Fruit fly (Drosophila melanogaster): Measurements from ENCODE around the gene Tak1.

Gene Tak1

DNA sequence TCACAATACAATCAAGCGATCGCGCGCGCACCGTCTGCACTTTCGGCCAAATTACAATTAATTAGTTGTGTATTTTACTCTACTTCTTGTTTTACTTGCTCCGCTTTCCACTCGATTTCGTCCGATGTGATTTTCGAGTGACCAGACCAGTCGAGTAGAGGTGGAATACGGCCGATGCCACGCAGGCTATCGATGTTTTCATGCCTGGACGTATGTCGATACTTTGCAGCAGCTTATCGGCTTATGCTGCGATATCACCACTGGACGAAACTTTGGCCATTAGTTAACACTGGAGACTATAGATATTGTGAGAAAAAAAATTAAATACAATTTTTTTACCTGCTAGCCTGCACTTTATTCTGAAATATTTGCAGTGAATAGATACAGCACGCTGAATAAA, 14.2 kb downstream of the Tak1 start, which contains the start of gene RhoGAP19D (continued):
- TF ChIP-seq Usf (GFP tag; optimal IDR thresholded peaks at IDR 0.05), result no peak
- TF ChIP-seq ttk (GFP tag; IDR thresholded peaks at IDR 0.05), result no peak
- peak; percentile 25 for TF ChIP-seq wek (GFP tag; optimal IDR thresholded peaks at IDR 0.05)
- peak; percentile 62 for TF ChIP-seq CG12155 (GFP tag; optimal IDR thresholded peaks at IDR 0.05)
- peak; percentile 82 for TF ChIP-seq row (GFP tag; IDR thresholded peaks at IDR 0.05)
- peak; percentile 6 for TF ChIP-seq CG12071 (GFP tag; optimal IDR thresholded peaks at IDR 0.05)
- peak; percentile 61 for TF ChIP-seq CG18599 (GFP tag; optimal IDR thresholded peaks at IDR 0.05)
- TF ChIP-seq CG12219 (GFP tag; optimal IDR thresholded peaks at IDR 0.05), result no peak
- TF ChIP-seq dan (GFP tag; IDR thresholded peaks at IDR 0.05), result no peak
- peak; percentile 0 for TF ChIP-seq gem (tag; optimal IDR thresholded peaks at IDR 0.05)
- TF ChIP-seq CG42726 (GFP tag; IDR thresholded peaks at IDR 0.05; ENCODE audit: partially characterized antibody), result peak; percentile 98
- no peak for TF ChIP-seq Mrtf (GFP tag; IDR thresholded peaks at IDR 0.05)
- no peak for TF ChIP-seq CG9727 (GFP tag; optimal IDR thresholded peaks at IDR 0.05)
- TF ChIP-seq CG31224 (GFP tag; IDR thresholded peaks at IDR 0.05), result 0 out of 2 replicates have a peak, but pooled peaks have one; percentile 21
- TF ChIP-seq Rfx (GFP tag; IDR thresholded peaks at IDR 0.05), result peak; percentile 87
- TF ChIP-seq odd (GFP tag; optimal IDR thresholded peaks at IDR 0.05), result no peak
- TF ChIP-seq otp (GFP tag; IDR thresholded peaks at IDR 0.05), result 0 out of 3 replicates have a peak, but pooled peaks have one; percentile 35
- peak; percentile 63 for TF ChIP-seq CG13624 (GFP tag; optimal IDR thresholded peaks at IDR 0.05)
- peak; percentile 44 for TF ChIP-seq CG7987 (GFP tag; optimal IDR thresholded peaks at IDR 0.05)
- TF ChIP-seq sna (GFP tag; IDR thresholded peaks at IDR 0.05; ENCODE audit: partially characterized antibody), result peak; percentile 79
- TF ChIP-seq CG8290 (GFP tag; optimal IDR thresholded peaks at IDR 0.05), result peak; percentile 73
- TF ChIP-seq CG8290 (tag; optimal IDR thresholded peaks at IDR 0.05), result peak; percentile 74 to 97
- no peak for TF ChIP-seq CG13296 (GFP tag; optimal IDR thresholded peaks at IDR 0.05)
- no peak for TF ChIP-seq pan (optimal IDR thresholded peaks at IDR 0.05)
- TF ChIP-seq pan (GFP tag; optimal IDR thresholded peaks at IDR 0.05 in 1 of 2, IDR thresholded peaks at IDR 0.05 in 1 of 2), result peak in 1 of 2 experiments; percentile 57
- TF ChIP-seq CG2199 (GFP tag; IDR thresholded peaks at IDR 0.05), result no peak
- no peak for TF ChIP-seq CG10565 (GFP tag; optimal IDR thresholded peaks at IDR 0.05)
- no peak for TF ChIP-seq Poxn (GFP tag; IDR thresholded peaks at IDR 0.05)
- no peak for TF ChIP-seq pb (GFP tag; optimal IDR thresholded peaks at IDR 0.05)
- peak; percentile 27; the same call in 1 of the 2 replicates for TF ChIP-seq stc (GFP tag; IDR thresholded peaks at IDR 0.05)
- no peak for TF ChIP-seq tll (GFP tag; optimal IDR thresholded peaks at IDR 0.05)
- no peak for TF ChIP-seq CG31388 (GFP tag; optimal IDR thresholded peaks at IDR 0.05)
- no peak; the same call in 2 of the 3 replicates for TF ChIP-seq H15 (GFP tag; IDR thresholded peaks at IDR 0.05)
- TF ChIP-seq ranshi (GFP tag; IDR thresholded peaks at IDR 0.05), result 0 out of 2 replicates have a peak, but pooled peaks have one; percentile 39
- peak; percentile 11 for TF ChIP-seq CG15601 (tag; optimal IDR thresholded peaks at IDR 0.05)
- peak; percentile 72 for TF ChIP-seq CG32532 (GFP tag; IDR thresholded peaks at IDR 0.05)
- peak; percentile 57 for TF ChIP-seq bcd (GFP tag; optimal IDR thresholded peaks at IDR 0.05)
- TF ChIP-seq E2f1 (GFP tag; IDR thresholded peaks at IDR 0.05), result 0 out of 2 replicates have a peak, but pooled peaks have one; percentile 26
- TF ChIP-seq CG11723 (GFP tag; optimal IDR thresholded peaks at IDR 0.05), result no peak
- peak; percentile 25 for TF ChIP-seq Sin3A (optimal IDR thresholded peaks at IDR 0.05)
- peak; percentile 49 for TF ChIP-seq Chrac-16 (GFP tag; optimal IDR thresholded peaks at IDR 0.05)
- TF ChIP-seq mam (GFP tag; optimal IDR thresholded peaks at IDR 0.05), result peak; percentile 80
- no peak for TF ChIP-seq Atf6 (GFP tag; IDR thresholded peaks at IDR 0.05)
- TF ChIP-seq CG7963 (GFP tag; IDR thresholded peaks at IDR 0.05; ENCODE audit: partially characterized antibody), result peak; percentile 93
- peak; percentile 93 for TF ChIP-seq tna (GFP tag; IDR thresholded peaks at IDR 0.05; ENCODE audit: partially characterized antibody)
- TF ChIP-seq CG12769 (tag; optimal IDR thresholded peaks at IDR 0.05), result peak; percentile 69
- TF ChIP-seq CG4404 (GFP tag; IDR thresholded peaks at IDR 0.05), result 0 out of 2 replicates have a peak, but pooled peaks have one; percentile 27
- peak; percentile 68 for TF ChIP-seq CG7786 (GFP tag; optimal IDR thresholded peaks at IDR 0.05)
- TF ChIP-seq Neu2 (GFP tag; optimal IDR thresholded peaks at IDR 0.05; ENCODE audit: borderline replicate concordance), result no peak
- TF ChIP-seq salm (tag; optimal IDR thresholded peaks at IDR 0.05), result no peak
- peak; percentile 8 for TF ChIP-seq CG7271 (tag; optimal IDR thresholded peaks at IDR 0.05)
